In genomic region chrIV:7487554-7488456, ce11 we compare ENCODE assay signal across 4 worm cellular contexts.
TF ChIP-seq lines count a peak whose summit lies in the region.

Gene his-60, minus strand, starts transcription at chrIV:7487992.
Gene his-59, plus strand, starts transcription at chrIV:7488249.

TF ChIP-seq in whole organism, L2 larva, 48 proteins besides CTCF, POLR2A, EP300 and RAD21 (continues in another document):
- TF ChIP-seq ztf-11 (tag; optimal IDR thresholded peaks at IDR 0.05; lab: Kevin White, UChicago) (no peak), sma-9 (GFP tag; optimal IDR thresholded peaks at IDR 0.05; lab: Kevin White, UChicago) (peak; percentile 63), sma-9 (tag; optimal IDR thresholded peaks at IDR 0.05; lab: Kevin White, UChicago) (no peak), lin-13 (GFP tag; optimal IDR thresholded peaks at IDR 0.05; lab: Kevin White, UChicago) (peak; percentile 29), ceh-16 (tag; optimal IDR thresholded peaks at IDR 0.05; lab: Kevin White, UChicago) (peak; percentile 96), Y55F3AM.14 (GFP tag; optimal IDR thresholded peaks at IDR 0.05; lab: Kevin White, UChicago) (no peak), elt-3 (tag; optimal IDR thresholded peaks at IDR 0.05; lab: Kevin White, UChicago) (no peak), sma-3 (GFP tag; optimal IDR thresholded peaks at IDR 0.05; lab: Kevin White, UChicago) (peak; percentile 12), crh-2 (tag; optimal IDR thresholded peaks at IDR 0.05; lab: Kevin White, UChicago) (peak; percentile 19), gmeb-1 (tag; optimal IDR thresholded peaks at IDR 0.05; lab: Kevin White, UChicago) (no peak), nhr-21 (tag; optimal IDR thresholded peaks at IDR 0.05; lab: Kevin White, UChicago) (no peak), nhr-23 (tag; optimal IDR thresholded peaks at IDR 0.05; lab: Kevin White, UChicago) (no peak), lin-39 (tag; optimal IDR thresholded peaks at IDR 0.05; lab: Kevin White, UChicago) (no peak), F13H6.1 (tag; optimal IDR thresholded peaks at IDR 0.05; lab: Kevin White, UChicago) (no peak), mdl-1 (tag; optimal IDR thresholded peaks at IDR 0.05; lab: Kevin White, UChicago) (no peak), skn-1 (tag; optimal IDR thresholded peaks at IDR 0.05; lab: Kevin White, UChicago) (no peak), alr-1 (tag; optimal IDR thresholded peaks at IDR 0.05; lab: Kevin White, UChicago) (no peak), fos-1 (tag; optimal IDR thresholded peaks at IDR 0.05; lab: Kevin White, UChicago) (peak; percentile 2), mbf-1 (tag; optimal IDR thresholded peaks at IDR 0.05; lab: Kevin White, UChicago) (no peak), nhr-77 (tag; optimal IDR thresholded peaks at IDR 0.05; lab: Kevin White, UChicago) (no peak), nhr-237 (tag; optimal IDR thresholded peaks at IDR 0.05; lab: Kevin White, UChicago) (no peak), elt-1 (tag; optimal IDR thresholded peaks at IDR 0.05; lab: Kevin White, UChicago) (no peak), peb-1 (tag; optimal IDR thresholded peaks at IDR 0.05; lab: Kevin White, UChicago) (no peak), nhr-6 (tag; optimal IDR thresholded peaks at IDR 0.05; lab: Kevin White, UChicago) (no peak)

TF ChIP-seq in whole organism, L4 larva, 104 proteins besides CTCF, POLR2A, EP300 and RAD21 (continues in another document):
- TF ChIP-seq mes-2 (tag; optimal IDR thresholded peaks at IDR 0.05; lab: Kevin White, UChicago; ENCODE audit: poor library complexity, severe bottlenecking) (peak; percentile 80), ama-1 (optimal IDR thresholded peaks at IDR 0.05; lab: Kevin White, UChicago) (peak; percentile 50), nhr-76 (tag; optimal IDR thresholded peaks at IDR 0.05; lab: Kevin White, UChicago) (no peak), F49E8.2 (tag; optimal IDR thresholded peaks at IDR 0.05; lab: Kevin White, UChicago; ENCODE audit: borderline replicate concordance) (peak; percentile 89), zfp-3 (GFP tag; conservative IDR thresholded peaks at IDR 0.05; lab: Robert Waterston, UW) (no peak), skn-1 (tag; optimal IDR thresholded peaks at IDR 0.05; lab: Kevin White, UChicago) (no peak), mxl-3 (GFP tag; optimal IDR thresholded peaks at IDR 0.05; lab: Kevin White, UChicago) (no peak), hif-1 (tag; optimal IDR thresholded peaks at IDR 0.05; lab: Kevin White, UChicago) (no peak), attf-4 (tag; optimal IDR thresholded peaks at IDR 0.05; lab: Kevin White, UChicago) (no peak), spr-1 (tag; optimal IDR thresholded peaks at IDR 0.05; lab: Kevin White, UChicago) (no peak), dve-1 (tag; optimal IDR thresholded peaks at IDR 0.05; lab: Kevin White, UChicago; ENCODE audit: insufficient read depth) (peak; percentile 98), zip-2 (tag; optimal IDR thresholded peaks at IDR 0.05; lab: Kevin White, UChicago) (no peak), arid-1 (GFP tag; conservative IDR thresholded peaks at IDR 0.05; lab: Robert Waterston, UW) (peak; percentile 71), F44E2.7 (GFP tag; IDR thresholded peaks at IDR 0.05; lab: Robert Waterston, UW) (peak; percentile 77; the same call in 1 of the 2 replicates), gei-8 (GFP tag; optimal IDR thresholded peaks at IDR 0.05; lab: Kevin White, UChicago) (no peak), D1046.2 (GFP tag; IDR thresholded peaks at IDR 0.05; lab: Robert Waterston, UW) (0 out of 2 replicates have a peak, but pooled peaks have one; percentile 31), lin-39 (tag; optimal IDR thresholded peaks at IDR 0.05; lab: Kevin White, UChicago) (no peak), zfp-2 (tag; optimal IDR thresholded peaks at IDR 0.05; lab: Kevin White, UChicago) (no peak), egl-43 (GFP tag; IDR thresholded peaks at IDR 0.05; lab: Robert Waterston, UW) (peak; percentile 77), nhr-237 (tag; optimal IDR thresholded peaks at IDR 0.05; lab: Kevin White, UChicago) (no peak), nhr-102 (tag; optimal IDR thresholded peaks at IDR 0.05; lab: Kevin White, UChicago) (peak; percentile 80), dmd-9 (GFP tag; IDR thresholded peaks at IDR 0.05; lab: Robert Waterston, UW) (no peak), vab-7 (GFP tag; IDR thresholded peaks at IDR 0.05; lab: Robert Waterston, UW) (peak; percentile 64)

TF ChIP-seq in whole organism, late embryonic, 69 proteins besides CTCF, POLR2A, EP300 and RAD21 (continues in another document):
- TF ChIP-seq pag-3 (tag; optimal IDR thresholded peaks at IDR 0.05; lab: Kevin White, UChicago; ENCODE audit: borderline replicate concordance): no peak
- TF ChIP-seq che-1 (tag; optimal IDR thresholded peaks at IDR 0.05; lab: Kevin White, UChicago): no peak
- no peak for TF ChIP-seq ahr-1 (tag; optimal IDR thresholded peaks at IDR 0.05; lab: Kevin White, UChicago)
- TF ChIP-seq F13H6.1 (tag; optimal IDR thresholded peaks at IDR 0.05; lab: Kevin White, UChicago): no peak
- no peak for TF ChIP-seq sox-2 (GFP tag; IDR thresholded peaks at IDR 0.05; lab: Robert Waterston, UW)
- TF ChIP-seq K02D7.2 (tag; optimal IDR thresholded peaks at IDR 0.05; lab: Kevin White, UChicago): no peak
- no peak for TF ChIP-seq T23F11.4 (GFP tag; optimal IDR thresholded peaks at IDR 0.05; lab: Kevin White, UChicago)
- no peak for TF ChIP-seq ceh-30 (tag; optimal IDR thresholded peaks at IDR 0.05; lab: Kevin White, UChicago)
- peak; percentile 24 for TF ChIP-seq ceh-22 (tag; optimal IDR thresholded peaks at IDR 0.05; lab: Kevin White, UChicago)
- TF ChIP-seq unc-3 (GFP tag; conservative IDR thresholded peaks at IDR 0.05; lab: Robert Waterston, UW): no peak
- no peak for TF ChIP-seq unc-3 (tag; optimal IDR thresholded peaks at IDR 0.05; lab: Kevin White, UChicago)
- TF ChIP-seq syd-9 (tag; optimal IDR thresholded peaks at IDR 0.05; lab: Kevin White, UChicago): no peak
- no peak for TF ChIP-seq K09A11.1 (tag; optimal IDR thresholded peaks at IDR 0.05; lab: Kevin White, UChicago; ENCODE audit: insufficient read depth)
- TF ChIP-seq hlh-30 (tag; optimal IDR thresholded peaks at IDR 0.05; lab: Kevin White, UChicago; ENCODE audit: insufficient read depth): peak; percentile 25
- no peak for TF ChIP-seq hlh-13 (GFP tag; optimal IDR thresholded peaks at IDR 0.05; lab: Kevin White, UChicago)
- TF ChIP-seq ceh-48 (tag; optimal IDR thresholded peaks at IDR 0.05; lab: Kevin White, UChicago): no peak
- TF ChIP-seq pat-9 (tag; optimal IDR thresholded peaks at IDR 0.05; lab: Kevin White, UChicago): no peak
- peak; percentile 76 for TF ChIP-seq tbx-2 (tag; optimal IDR thresholded peaks at IDR 0.05; lab: Kevin White, UChicago)
- TF ChIP-seq fax-1 (tag; optimal IDR thresholded peaks at IDR 0.05; lab: Kevin White, UChicago): no peak
- TF ChIP-seq sox-4 (tag; optimal IDR thresholded peaks at IDR 0.05; lab: Kevin White, UChicago): no peak
- TF ChIP-seq ref-2 (tag; optimal IDR thresholded peaks at IDR 0.05; lab: Kevin White, UChicago): peak; percentile 83
- TF ChIP-seq npax-4 (tag; optimal IDR thresholded peaks at IDR 0.05; lab: Kevin White, UChicago): no peak
- no peak for TF ChIP-seq dmd-4 (tag; optimal IDR thresholded peaks at IDR 0.05; lab: Kevin White, UChicago; ENCODE audit: borderline replicate concordance)
- TF ChIP-seq fkh-10 (GFP tag; optimal IDR thresholded peaks at IDR 0.05; lab: Kevin White, UChicago): no peak
- TF ChIP-seq unc-55 (GFP tag; optimal IDR thresholded peaks at IDR 0.05; lab: Kevin White, UChicago): no peak
- no peak for TF ChIP-seq ceh-9 (tag; optimal IDR thresholded peaks at IDR 0.05; lab: Kevin White, UChicago)
- TF ChIP-seq pha-4 (tag; optimal IDR thresholded peaks at IDR 0.05; lab: Kevin White, UChicago): no peak

TF ChIP-seq in whole organism, mixed stage, embryonic, 35 proteins besides CTCF, POLR2A, EP300 and RAD21 (continues in another document):
- peak; percentile 25 for TF ChIP-seq unc-62 (GFP tag; optimal IDR thresholded peaks at IDR 0.05; lab: Kevin White, UChicago)
- peak; percentile 48 for TF ChIP-seq ceh-43 (GFP tag; optimal IDR thresholded peaks at IDR 0.05; lab: Kevin White, UChicago)
- peak; percentile 52 for TF ChIP-seq mls-2 (tag; optimal IDR thresholded peaks at IDR 0.05; lab: Kevin White, UChicago)
- peak; percentile 93 for TF ChIP-seq ztf-11 (tag; optimal IDR thresholded peaks at IDR 0.05; lab: Kevin White, UChicago)
- no peak for TF ChIP-seq nhr-76 (tag; optimal IDR thresholded peaks at IDR 0.05; lab: Kevin White, UChicago)
- TF ChIP-seq zip-8 (tag; optimal IDR thresholded peaks at IDR 0.05; lab: Kevin White, UChicago): no peak
- TF ChIP-seq lin-13 (tag; optimal IDR thresholded peaks at IDR 0.05; lab: Kevin White, UChicago): peak; percentile 97
- TF ChIP-seq tbx-8 (GFP tag; optimal IDR thresholded peaks at IDR 0.05; lab: Kevin White, UChicago): peak; percentile 26
- TF ChIP-seq unc-39 (tag; optimal IDR thresholded peaks at IDR 0.05; lab: Kevin White, UChicago): peak; percentile 24
- no peak for TF ChIP-seq ham-2 (GFP tag; optimal IDR thresholded peaks at IDR 0.05; lab: Kevin White, UChicago)
- TF ChIP-seq ceh-39 (tag; optimal IDR thresholded peaks at IDR 0.05; lab: Kevin White, UChicago): peak; percentile 80
- peak; percentile 53 for TF ChIP-seq nhr-12 (tag; optimal IDR thresholded peaks at IDR 0.05; lab: Kevin White, UChicago)
- no peak for TF ChIP-seq nhr-237 (tag; optimal IDR thresholded peaks at IDR 0.05; lab: Kevin White, UChicago)
- no peak for TF ChIP-seq unc-120 (tag; optimal IDR thresholded peaks at IDR 0.05; lab: Kevin White, UChicago; ENCODE audit: poor library complexity, severe bottlenecking)
- TF ChIP-seq elt-3 (tag; optimal IDR thresholded peaks at IDR 0.05; lab: Kevin White, UChicago): no peak
- peak; percentile 92 for TF ChIP-seq cnd-1 (tag; optimal IDR thresholded peaks at IDR 0.05; lab: Kevin White, UChicago)
- TF ChIP-seq snpc-4 (tag; optimal IDR thresholded peaks at IDR 0.05; lab: Kevin White, UChicago): no peak
- no peak for TF ChIP-seq hlh-1 (tag; optimal IDR thresholded peaks at IDR 0.05; lab: Kevin White, UChicago)
- TF ChIP-seq nhr-28 (tag; optimal IDR thresholded peaks at IDR 0.05; lab: Kevin White, UChicago): no peak
- TF ChIP-seq flh-1 (GFP tag; optimal IDR thresholded peaks at IDR 0.05; lab: Kevin White, UChicago): no peak
- peak; percentile 63 for TF ChIP-seq sem-2 (GFP tag; optimal IDR thresholded peaks at IDR 0.05; lab: Kevin White, UChicago)
- TF ChIP-seq ceh-83 (GFP tag; optimal IDR thresholded peaks at IDR 0.05; lab: Kevin White, UChicago): peak; percentile 83
- no peak for TF ChIP-seq bed-3 (GFP tag; optimal IDR thresholded peaks at IDR 0.05; lab: Kevin White, UChicago)
- peak; percentile 6 for TF ChIP-seq ces-1 (GFP tag; optimal IDR thresholded peaks at IDR 0.05; lab: Kevin White, UChicago)
- peak; percentile 88 for TF ChIP-seq pha-4 (tag; optimal IDR thresholded peaks at IDR 0.05; lab: Kevin White, UChicago)
- TF ChIP-seq sptf-1 (tag; optimal IDR thresholded peaks at IDR 0.05; lab: Kevin White, UChicago): peak; percentile 44
- peak; percentile 84 for TF ChIP-seq lin-32 (GFP tag; optimal IDR thresholded peaks at IDR 0.05; lab: Kevin White, UChicago)
- peak; percentile 70 for TF ChIP-seq mep-1 (tag; optimal IDR thresholded peaks at IDR 0.05; lab: Kevin White, UChicago)
- TF ChIP-seq nhr-2 (tag; optimal IDR thresholded peaks at IDR 0.05; lab: Kevin White, UChicago): peak; percentile 51
